Fruit fly (Drosophila melanogaster): ENCODE data around the gene skd.

The skd gene

DNA sequence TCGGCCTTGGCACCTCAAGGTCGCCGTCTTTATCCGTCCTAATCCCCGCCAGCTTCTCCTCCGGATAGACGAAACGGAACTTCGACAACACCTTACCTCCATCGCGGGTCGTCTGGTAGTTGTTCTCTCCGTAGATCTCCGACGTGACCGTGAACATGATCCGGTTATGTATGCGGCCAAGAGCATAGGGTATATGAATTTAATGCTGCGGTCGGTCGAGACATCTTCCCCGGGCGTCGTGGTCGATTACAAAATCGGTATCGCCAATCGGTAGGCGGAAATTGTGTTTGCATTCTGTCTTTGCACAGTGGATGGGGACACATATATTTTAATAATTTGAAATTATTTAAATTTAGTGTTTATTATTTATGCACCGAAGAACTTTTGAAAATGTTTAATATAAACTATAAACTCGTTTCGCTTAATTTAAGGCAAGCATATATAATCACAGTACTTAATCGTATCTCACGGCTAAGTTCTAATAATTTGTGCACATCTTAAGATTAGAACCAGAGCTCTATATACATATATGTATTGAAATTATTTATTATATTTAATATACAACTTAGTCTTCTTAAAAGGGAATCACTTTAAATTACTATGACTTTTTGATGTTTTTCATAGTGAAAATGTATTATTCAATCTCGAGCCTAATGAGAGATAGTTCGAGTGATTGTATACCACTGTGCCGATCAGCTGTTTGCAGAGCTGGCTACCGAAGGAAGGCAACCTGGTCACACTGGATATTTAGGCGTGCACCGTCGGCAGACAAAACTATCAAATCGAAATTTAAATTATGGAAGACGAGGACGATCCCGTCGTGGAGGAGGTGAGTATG is 4.1 kb upstream of the skd start, which contains the start of the genes CG10584 and Polr3E (continued):
- TF ChIP-seq D19B (GFP tag; optimal IDR thresholded peaks at IDR 0.05) (peak; percentile 86), tx (GFP tag; optimal IDR thresholded peaks at IDR 0.05) (no peak), Sry-δ (GFP tag; optimal IDR thresholded peaks at IDR 0.05) (no peak), CG4707 (GFP tag; optimal IDR thresholded peaks at IDR 0.05) (peak; percentile 80), Optix (GFP tag; IDR thresholded peaks at IDR 0.05) (no peak), CG3995 (GFP tag; optimal IDR thresholded peaks at IDR 0.05) (peak; percentile 53), ash1 (GFP tag; optimal IDR thresholded peaks at IDR 0.05) (no peak), Fer1 (GFP tag; optimal IDR thresholded peaks at IDR 0.05) (peak; percentile 96), YL-1 (GFP tag; optimal IDR thresholded peaks at IDR 0.05) (peak; percentile 90), H2.0 (GFP tag; IDR thresholded peaks at IDR 0.05) (peak; percentile 63), kah (GFP tag; optimal IDR thresholded peaks at IDR 0.05) (peak; percentile 89), dimm (GFP tag; IDR thresholded peaks at IDR 0.05) (peak; percentile 64), Atf3 (GFP tag; optimal IDR thresholded peaks at IDR 0.05) (no peak), sima (GFP tag; optimal IDR thresholded peaks at IDR 0.05) (no peak), h (optimal IDR thresholded peaks at IDR 0.05) (no peak), CG34224 (GFP tag; IDR thresholded peaks at IDR 0.05; ENCODE audit: partially characterized antibody) (peak; percentile 42; the same call in 1 of the 3 replicates), al (GFP tag; IDR thresholded peaks at IDR 0.05) (peak; percentile 85), Dp (GFP tag; optimal IDR thresholded peaks at IDR 0.05) (peak; percentile 33), CG7372 (GFP tag; IDR thresholded peaks at IDR 0.05) (no peak; the same call in none of the 2 replicates), sd (tag; optimal IDR thresholded peaks at IDR 0.05) (peak; percentile 80), B-H1 (GFP tag; IDR thresholded peaks at IDR 0.05) (peak; percentile 65), bigmax (GFP tag; optimal IDR thresholded peaks at IDR 0.05) (no peak), Aef1 (GFP tag; IDR thresholded peaks at IDR 0.05) (peak; percentile 78), Bteb2 (GFP tag; optimal IDR thresholded peaks at IDR 0.05) (peak; percentile 46), CG17568 (GFP tag; optimal IDR thresholded peaks at IDR 0.05) (peak; percentile 88), Ravus (GFP tag; IDR thresholded peaks at IDR 0.05) (peak; percentile 48), sim (GFP tag; IDR thresholded peaks at IDR 0.05) (no peak; the same call in 1 of the 2 replicates), Side (GFP tag; optimal IDR thresholded peaks at IDR 0.05) (peak; percentile 28), Pdp1 (GFP tag; optimal IDR thresholded peaks at IDR 0.05) (peak; percentile 63 to 66), NFAT (GFP tag; IDR thresholded peaks at IDR 0.05) (peak; percentile 61), CG17385 (GFP tag; optimal IDR thresholded peaks at IDR 0.05) (peak; percentile 90), CG4404 (GFP tag; IDR thresholded peaks at IDR 0.05) (peak; percentile 78), usp (GFP tag; optimal IDR thresholded peaks at IDR 0.05) (no peak), CG31224 (GFP tag; IDR thresholded peaks at IDR 0.05) (peak; percentile 66), CG6689 (GFP tag; IDR thresholded peaks at IDR 0.05) (peak; percentile 90), fru (optimal IDR thresholded peaks at IDR 0.05) (no peak), crp (GFP tag; optimal IDR thresholded peaks at IDR 0.05) (peak; percentile 65 to 95), CG6175 (GFP tag; IDR thresholded peaks at IDR 0.05) (peak; percentile 84), CG15011 (GFP tag; optimal IDR thresholded peaks at IDR 0.05) (peak; percentile 79), crol (GFP tag; IDR thresholded peaks at IDR 0.05) (no peak), Blimp-1 (GFP tag; optimal IDR thresholded peaks at IDR 0.05) (peak; percentile 89), HLH3B (GFP tag; IDR thresholded peaks at IDR 0.05) (peak; percentile 69; the same call in 1 of the 2 replicates), lov (optimal IDR thresholded peaks at IDR 0.05) (no peak), lov (GFP tag; IDR thresholded peaks at IDR 0.05) (0 out of 3 replicates have a peak, but pooled peaks have one; percentile 58), sisA (GFP tag; IDR thresholded peaks at IDR 0.05) (peak; percentile 78), Sry-β (GFP tag; optimal IDR thresholded peaks at IDR 0.05) (peak; percentile 55), slou (GFP tag; optimal IDR thresholded peaks at IDR 0.05) (peak; percentile 87), CG13287 (GFP tag; IDR thresholded peaks at IDR 0.05; ENCODE audit: partially characterized antibody) (peak; percentile 41), CG9727 (GFP tag; optimal IDR thresholded peaks at IDR 0.05) (peak; percentile 96), chif (GFP tag; optimal IDR thresholded peaks at IDR 0.05) (peak in 1 of 2 experiments; percentile 5)
